Worm (Caenorhabditis elegans) whole organism, L4/young adult: Measurements from ENCODE around the gene btb-5.
A peak's percentile ranks its signal among the peaks of the same experiment; 100 is the strongest.

Source experiments
- W03F9.2 ChIP-seq: fragments of 150-350 bp; optimal IDR thresholded peaks from 2 replicates; lab custom pipeline; 2014; ENCODE audit warnings: missing biosample characterization, missing genetic modification characterization
- dao-5 ChIP-seq: sonication (generic microtip); optimal IDR thresholded peaks from 2 replicates; lab custom pipeline; 2016; ENCODE audit warnings: missing genotype, missing genetic modification characterization, moderate library complexity, missing compliant biosample characterization
- him-1 ChIP-seq: sonication (generic microtip); optimal IDR thresholded peaks from 2 replicates; lab custom pipeline; 2016; ENCODE audit warnings: missing genotype, missing genetic modification reagents, missing genetic modification characterization, missing compliant biosample characterization

DNA sequence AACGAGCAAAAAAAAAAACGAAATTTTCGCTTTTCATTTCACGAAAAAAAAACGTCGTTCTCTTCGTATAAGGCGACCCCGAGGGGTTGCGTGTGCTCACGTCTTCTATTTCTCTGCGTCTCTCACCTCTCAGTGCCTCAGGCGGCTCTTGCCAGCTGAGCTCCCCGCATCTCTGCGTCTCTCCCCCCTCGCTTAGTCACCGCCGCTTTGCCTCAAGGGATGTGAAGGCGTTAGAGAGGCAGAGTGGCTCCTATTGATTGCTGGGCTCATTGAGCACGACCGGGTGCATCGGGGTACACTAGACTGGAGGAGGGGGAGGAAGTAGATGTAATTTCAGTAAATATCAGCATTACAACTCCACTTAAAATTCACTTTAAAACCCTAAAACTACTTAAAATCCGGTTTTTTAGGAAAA is 35.4 kb downstream of the btb-5 start:
- TF ChIP-seq dao-5 (tag; lab: Kevin White, UChicago) (no peak), W03F9.2 (no peak), him-1 (tag; lab: Kevin White, UChicago) (peak; percentile 86)
